Fruit fly (Drosophila melanogaster) whole organism, adult: Measurements from ENCODE around the gene CG32548.

Experiments
- CG33017 ChIP-seq: fragments of 200-800 bp; sonication (Bioruptor generic); optimal IDR thresholded peaks from 2 replicates; lab custom pipeline; 2018; ENCODE audit warnings: missing biosample characterization, mild to moderate bottlenecking, missing genetic modification characterization, moderate library complexity
- CG5204 ChIP-seq: fragments of 200-800 bp; sonication (Bioruptor generic); optimal IDR thresholded peaks from 2 replicates; lab custom pipeline; 2016; ENCODE audit warnings: missing biosample characterization, missing genetic modification characterization
- CG7101 ChIP-seq: fragments of 200-800 bp; sonication (Bioruptor generic); optimal IDR thresholded peaks from 2 replicates; lab custom pipeline; 2018; ENCODE audit warnings: missing biosample characterization, mild to moderate bottlenecking, missing genetic modification characterization, moderate library complexity
- cic ChIP-seq: fragments of 200-800 bp; sonication (Bioruptor generic); optimal IDR thresholded peaks from 2 replicates; lab custom pipeline; 2017; ENCODE audit warnings: missing biosample characterization, mild to moderate bottlenecking, missing genetic modification characterization, moderate library complexity
- kay ChIP-seq: fragments of 200-800 bp; sonication (Bioruptor generic); peaks from one replicate; lab custom pipeline; 2016; ENCODE audit warnings: missing biosample characterization, missing genetic modification characterization, borderline replicate concordance
- ovo ChIP-seq: fragments of 200-800 bp; sonication (Bioruptor generic); optimal IDR thresholded peaks from 2 replicates; lab custom pipeline; 2016; ENCODE audit warnings: missing biosample characterization, missing genetic modification characterization
- pad ChIP-seq: fragments of 200-800 bp; sonication (Bioruptor generic); optimal IDR thresholded peaks from 3 replicates; lab custom pipeline; 2017; ENCODE audit warnings: missing biosample characterization, missing genetic modification characterization, mild to moderate bottlenecking, moderate library complexity, missing genetic modification reagents

CG32548 gene

dm6 chrX:18386784-18387183 is 53.6 kb downstream of the CG32548 start, which contains the start of gene Tsf1:
Gene Tsf1, plus strand, starts transcription at chrX:18387084.
- TF ChIP-seq kay (GFP tag; lab: Kevin White, UChicago) (no peak), ovo (no peak), CG7101 (tag; lab: Kevin White, UChicago) (no peak), CG5204 (no peak), pad (GFP tag; lab: Kevin White, UChicago) (no peak)

- TF ChIP-seq CG33017 (tag; lab: Kevin White, UChicago) (no peak), cic (peak; percentile 9)
These were observed 54.6 kb downstream of the CG32548 start for dm6 chrX:18385801-18386200.
